Fruit fly (Drosophila melanogaster) whole organism, pupa: Measurements from ENCODE around the gene Adgf-C.

Source experiments
- CG8159 ChIP-seq: fragments of 200-800 bp; sonication (Bioruptor generic); optimal IDR thresholded peaks from 3 replicates; lab custom pipeline; 2018; ENCODE audit warnings: missing biosample characterization, mild to moderate bottlenecking, missing genetic modification characterization, moderate library complexity
- D1 ChIP-seq: fragments of 200-800 bp; sonication (Bioruptor generic); optimal IDR thresholded peaks from 2 replicates; lab custom pipeline; 2018; ENCODE audit warnings: missing biosample characterization, mild to moderate bottlenecking, missing genetic modification characterization, moderate library complexity

DNA sequence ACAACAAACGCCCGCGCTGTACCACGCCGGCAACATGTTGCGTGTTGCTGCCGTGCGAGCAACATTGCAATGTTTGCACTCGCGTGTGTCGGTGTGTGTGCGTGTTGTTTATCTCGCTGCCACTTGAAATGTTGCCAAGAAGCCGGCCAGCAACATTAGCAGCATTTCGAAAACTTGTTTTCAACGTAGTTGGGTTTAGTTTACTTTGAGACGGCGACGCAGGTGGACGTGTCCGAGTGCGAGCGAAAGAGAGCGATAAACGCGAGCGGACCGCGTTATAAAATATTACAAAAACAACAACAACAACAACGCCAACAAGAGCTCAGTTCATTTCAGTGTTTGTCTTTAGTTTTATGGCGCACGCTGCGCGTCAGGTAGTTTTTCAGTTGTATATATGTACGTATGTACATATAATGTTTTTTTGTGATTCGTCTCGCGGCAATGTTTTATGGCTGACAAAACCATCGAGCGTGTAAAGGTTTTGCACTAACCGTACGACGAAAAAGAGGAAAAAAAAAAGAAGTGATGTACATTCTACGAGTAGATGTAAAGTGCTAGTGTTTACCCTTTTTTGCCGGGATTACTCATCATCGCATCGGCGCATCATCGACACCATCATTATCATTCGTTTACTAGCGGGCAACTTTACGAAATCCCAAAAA lies 8.6 kb downstream of the Adgf-C start, which contains the start of gene kmr:
- TF ChIP-seq D1 (tag; lab: Kevin White, UChicago) (no peak), CG8159 (no peak)
